Fruit fly (Drosophila melanogaster): Measurements from ENCODE around the gene Nlp.

DNA sequence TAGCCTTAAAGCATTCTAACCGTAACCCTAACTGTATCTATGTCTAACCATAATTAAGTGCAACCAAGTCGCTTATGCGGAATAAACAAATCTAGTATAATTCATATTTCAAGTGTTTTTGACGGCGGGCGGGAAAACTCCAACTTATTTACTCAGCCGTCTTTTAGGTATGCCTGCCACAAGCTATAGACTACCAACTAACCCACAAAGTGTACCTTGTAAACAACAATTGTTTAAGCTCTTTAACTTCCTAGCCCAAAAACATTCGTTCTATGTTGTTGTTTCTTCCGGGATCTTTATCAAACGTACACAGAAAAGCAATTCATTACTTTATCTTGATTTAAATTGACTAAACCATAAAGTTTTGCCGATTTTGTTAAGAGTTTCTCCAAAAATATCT, 13.9 kb upstream of the Nlp start:
- TF ChIP-seq ttk (optimal IDR thresholded peaks at IDR 0.05): no peak
- no peak for TF ChIP-seq Sin3A (optimal IDR thresholded peaks at IDR 0.05)
- TF ChIP-seq psq (optimal IDR thresholded peaks at IDR 0.05): no peak
